Fruit fly (Drosophila melanogaster) whole organism, wandering third instar larva: ENCODE measurements around the gene CG34309.
A peak's percentile ranks its signal among the peaks of the same experiment; 100 is the strongest.

Experiments
- Abd-B ChIP-seq: fragments of >200 bp; optimal IDR thresholded peaks from 2 replicates; lab custom pipeline; 2017; ENCODE audit warnings: missing biosample characterization, missing genetic modification characterization
- CG32264 ChIP-seq: fragments of 200-800 bp; sonication (Bioruptor generic); optimal IDR thresholded peaks from 2 replicates; lab custom pipeline; 2016; ENCODE audit warnings: missing biosample characterization, missing genetic modification characterization
- CG9705 ChIP-seq: fragments of 200-800 bp; sonication (Bioruptor generic); optimal IDR thresholded peaks from 2 replicates; lab custom pipeline; 2018; ENCODE audit warnings: missing biosample characterization, mild to moderate bottlenecking, missing genetic modification characterization
- CrebA ChIP-seq: fragments of 200-800 bp; sonication (Bioruptor generic); optimal IDR thresholded peaks from 2 replicates; lab custom pipeline; 2016; ENCODE audit warnings: missing biosample characterization, mild to moderate bottlenecking, missing genetic modification characterization, borderline replicate concordance
- Dfd ChIP-seq: fragments of >200 bp; optimal IDR thresholded peaks from 2 replicates; lab custom pipeline; 2017; ENCODE audit warnings: missing biosample characterization, missing genetic modification characterization
- Dif ChIP-seq: fragments of 200-275, 200-300 bp; sonication (Bioruptor generic); optimal IDR thresholded peaks from 2 replicates; lab custom pipeline; 2018; ENCODE audit warnings: missing biosample characterization, missing genetic modification characterization; ENCODE audit not compliant: partially characterized antibody
- GATAd ChIP-seq: sonication (Bioruptor generic); optimal IDR thresholded peaks from 2 replicates; lab custom pipeline; 2016; ENCODE audit warnings: missing biosample characterization, missing genetic modification characterization
- HLH106 ChIP-seq: fragments of 200-800 bp; optimal IDR thresholded peaks from 3 replicates; lab custom pipeline; 2019; ENCODE audit warnings: missing biosample characterization, mild to moderate bottlenecking, missing genetic modification characterization, moderate library complexity
- Hnf4 ChIP-seq: fragments of 200-800 bp; sonication (Bioruptor generic); optimal IDR thresholded peaks from 2 replicates; lab custom pipeline; 2016; ENCODE audit warnings: missing biosample characterization, mild to moderate bottlenecking, missing genetic modification characterization
- Hr78 ChIP-seq: fragments of >200 bp; optimal IDR thresholded peaks from 2 replicates; lab custom pipeline; 2017; ENCODE audit warnings: missing biosample characterization, missing genetic modification characterization
- Hr83 ChIP-seq: fragments of 200-300 bp; sonication (Bioruptor generic); optimal IDR thresholded peaks from 2 replicates; lab custom pipeline; 2016; ENCODE audit warnings: missing biosample characterization, mild to moderate bottlenecking, missing genetic modification characterization, moderate library complexity; ENCODE audit not compliant: poor library complexity, severe bottlenecking
- Jra ChIP-seq: sonication (Bioruptor generic); optimal IDR thresholded peaks from 2 replicates; lab custom pipeline; 2016; ENCODE audit warnings: missing biosample characterization, missing genetic modification characterization
- Mio ChIP-seq: sonication (Bioruptor generic); optimal IDR thresholded peaks from 2 replicates; lab custom pipeline; 2016; ENCODE audit warnings: missing biosample characterization, missing genetic modification characterization
- Myc ChIP-seq: fragments of >200 bp; optimal IDR thresholded peaks from 2 replicates; lab custom pipeline; 2017
- N ChIP-seq: fragments of >200 bp; optimal IDR thresholded peaks from 2 replicates; lab custom pipeline; 2018; ENCODE audit warnings: missing biosample characterization, missing external identifiers, missing genetic modification characterization
- OdsH ChIP-seq: fragments of 200-800 bp; sonication (Bioruptor generic); optimal IDR thresholded peaks from 2 replicates; lab custom pipeline; 2016; ENCODE audit warnings: missing biosample characterization, mild to moderate bottlenecking, missing genetic modification characterization
- Rel ChIP-seq, 2 experiments: fragments of 200-800 bp; sonication (Bioruptor generic) in 1 of 2; optimal IDR thresholded peaks; 2 replicates in 1 of 2; 3 replicates in 1 of 2; lab custom pipeline; 2016 to 2019; ENCODE audit warnings: mild to moderate bottlenecking in 2 of 2, missing biosample characterization in 2 of 2, missing genetic modification characterization in 2 of 2, moderate library complexity in 1 of 2
- Sp1 ChIP-seq: fragments of 200-800 bp; sonication (Bioruptor generic); optimal IDR thresholded peaks from 3 replicates; lab custom pipeline; 2019; ENCODE audit warnings: missing biosample characterization, mild to moderate bottlenecking, missing genetic modification characterization, moderate library complexity
- Vsx2 ChIP-seq: fragments of 200-300, 225-300 bp; sonication (Bioruptor generic); optimal IDR thresholded peaks from 2 replicates; lab custom pipeline; 2018; ENCODE audit warnings: missing biosample characterization, missing genetic modification characterization; ENCODE audit not compliant: partially characterized antibody
- br ChIP-seq: fragments of 200-800 bp; sonication (Bioruptor generic); optimal IDR thresholded peaks from 2 replicates; lab custom pipeline; 2016; ENCODE audit warnings: missing biosample characterization, missing genetic modification characterization
- brk ChIP-seq: fragments of 200-800 bp; sonication (Bioruptor generic); optimal IDR thresholded peaks from 2 replicates; lab custom pipeline; 2016; ENCODE audit warnings: missing biosample characterization, mild to moderate bottlenecking, missing genetic modification characterization
- dl ChIP-seq, 2 experiments: fragments of 175-275, 200-275 bp in 1 of 2; fragments of 200-275 bp in 1 of 2; sonication (Bioruptor generic); optimal IDR thresholded peaks; lab custom pipeline; 2018; ENCODE audit warnings: mild to moderate bottlenecking in 2 of 2, missing biosample characterization in 2 of 2, missing genetic modification characterization in 2 of 2, moderate library complexity in 2 of 2; ENCODE audit not compliant: partially characterized antibody in 2 of 2, insufficient read depth in 1 of 2
- dmrt93B ChIP-seq: fragments of 200-800 bp; sonication (Bioruptor generic); optimal IDR thresholded peaks from 2 replicates; lab custom pipeline; 2018; ENCODE audit warnings: missing biosample characterization, mild to moderate bottlenecking, missing genetic modification characterization
- dsf ChIP-seq: sonication (Bioruptor generic); optimal IDR thresholded peaks from 2 replicates; lab custom pipeline; 2016; ENCODE audit warnings: missing biosample characterization, missing genetic modification characterization, borderline replicate concordance
- ey ChIP-seq: fragments of 200-800 bp; sonication (Bioruptor generic); optimal IDR thresholded peaks from 2 replicates; lab custom pipeline; 2016; ENCODE audit warnings: missing biosample characterization, missing genetic modification characterization
- foxo ChIP-seq, 2 experiments: fragments of 200-800 bp; sonication (Bioruptor generic); optimal IDR thresholded peaks; 2 replicates in 1 of 2; 3 replicates in 1 of 2; lab custom pipeline; 2016 to 2017; ENCODE audit warnings: missing biosample characterization in 2 of 2, missing genetic modification characterization in 2 of 2
- fru ChIP-seq: fragments of 200-800 bp; sonication (Bioruptor generic); optimal IDR thresholded peaks from 3 replicates; lab custom pipeline; 2016; ENCODE audit warnings: missing biosample characterization, mild to moderate bottlenecking, missing genetic modification characterization
- h ChIP-seq: fragments of 200-800 bp; sonication (Bioruptor generic); optimal IDR thresholded peaks from 3 replicates; lab custom pipeline; 2016; ENCODE audit warnings: missing biosample characterization, mild to moderate bottlenecking, missing genetic modification characterization
- jim ChIP-seq: fragments of 175-275, 200-325 bp; sonication (Bioruptor generic); optimal IDR thresholded peaks from 2 replicates; lab custom pipeline; 2016; ENCODE audit warnings: missing biosample characterization, mild to moderate bottlenecking, missing genetic modification characterization
- lola ChIP-seq: fragments of >200 bp; optimal IDR thresholded peaks from 2 replicates; lab custom pipeline; 2017; ENCODE audit warnings: missing biosample characterization, missing genetic modification characterization
- psq ChIP-seq: fragments of 200-800 bp; sonication (Bioruptor generic); optimal IDR thresholded peaks from 3 replicates; lab custom pipeline; 2017; ENCODE audit warnings: missing biosample characterization, mild to moderate bottlenecking, missing genetic modification characterization, moderate library complexity
- rgr ChIP-seq: fragments of 200-800 bp; sonication (Bioruptor generic); optimal IDR thresholded peaks from 3 replicates; lab custom pipeline; 2016; ENCODE audit warnings: missing biosample characterization, mild to moderate bottlenecking, missing genetic modification characterization
- sage ChIP-seq: fragments of 200-800 bp; sonication (Bioruptor generic); optimal IDR thresholded peaks from 2 replicates; lab custom pipeline; 2016; ENCODE audit warnings: missing biosample characterization, mild to moderate bottlenecking, missing genetic modification characterization
- sv ChIP-seq: fragments of 200-800 bp; sonication (Bioruptor generic); optimal IDR thresholded peaks from 3 replicates; lab custom pipeline; 2016; ENCODE audit warnings: missing biosample characterization, missing genetic modification characterization
- tai ChIP-seq: sonication (Bioruptor generic); optimal IDR thresholded peaks from 2 replicates; lab custom pipeline; 2016; ENCODE audit warnings: missing biosample characterization, missing genetic modification characterization
- usp ChIP-seq: fragments of >200 bp; optimal IDR thresholded peaks from 2 replicates; lab custom pipeline; 2017; ENCODE audit warnings: missing biosample characterization, missing genetic modification characterization
- woc ChIP-seq: sonication (Bioruptor generic); optimal IDR thresholded peaks from 2 replicates; lab custom pipeline; 2016; ENCODE audit warnings: missing biosample characterization, mild to moderate bottlenecking, missing genetic modification characterization

Gene CG34309

DNA sequence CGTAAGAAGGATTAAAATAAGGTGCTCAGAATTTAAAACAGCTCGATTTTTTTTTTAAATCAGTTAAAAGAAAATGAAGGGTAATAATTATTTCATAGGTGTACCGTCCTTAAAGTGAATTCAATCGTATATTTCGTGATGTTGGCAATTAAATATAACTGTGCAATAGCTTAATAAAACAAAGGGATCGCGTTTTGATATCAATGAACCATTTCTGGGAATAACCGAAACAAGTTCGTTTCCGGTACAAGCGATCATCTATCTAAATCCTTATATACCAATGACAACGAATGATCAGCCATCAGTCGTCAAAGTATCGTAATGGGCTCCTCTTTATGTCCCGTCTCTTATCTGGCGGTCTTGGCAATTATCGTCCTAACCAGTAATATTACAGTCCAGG, 3.1 kb upstream of the CG34309 start, which contains the start of gene CheA87a:
CheA87a (plus strand) TSS at position 301 of the 400 bp plus-strand sequence.
- TF ChIP-seq CG9705 (GFP tag; lab: Kevin White, UChicago) (no peak), foxo (GFP tag; optimal IDR thresholded peaks at IDR 0.05; lab: Kevin White, UChicago) (no peak)

DNA sequence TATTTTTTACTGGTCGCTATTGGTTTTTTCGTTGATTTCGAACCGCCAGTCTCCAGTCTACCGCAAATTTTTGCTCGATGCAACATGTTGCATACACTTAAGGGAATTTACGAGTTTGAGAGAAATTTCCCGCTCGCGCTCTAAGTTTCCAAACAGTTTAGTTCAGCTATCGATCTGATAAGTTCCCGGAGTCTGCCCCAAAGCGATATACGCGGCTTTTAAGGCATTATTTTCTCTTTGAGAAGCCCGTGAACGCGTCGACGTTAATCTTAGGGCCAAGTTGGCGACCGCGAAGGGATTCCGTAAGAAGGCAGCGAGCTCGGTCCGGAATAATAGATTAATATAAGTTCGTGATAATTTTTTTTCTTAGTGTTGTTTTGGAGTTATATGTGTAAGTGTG, 2.5 kb downstream of the CG34309 start:
- no peak for TF ChIP-seq h (GFP tag; lab: Kevin White, UChicago)
- no peak for TF ChIP-seq rgr (GFP tag; lab: Kevin White, UChicago)

DNA sequence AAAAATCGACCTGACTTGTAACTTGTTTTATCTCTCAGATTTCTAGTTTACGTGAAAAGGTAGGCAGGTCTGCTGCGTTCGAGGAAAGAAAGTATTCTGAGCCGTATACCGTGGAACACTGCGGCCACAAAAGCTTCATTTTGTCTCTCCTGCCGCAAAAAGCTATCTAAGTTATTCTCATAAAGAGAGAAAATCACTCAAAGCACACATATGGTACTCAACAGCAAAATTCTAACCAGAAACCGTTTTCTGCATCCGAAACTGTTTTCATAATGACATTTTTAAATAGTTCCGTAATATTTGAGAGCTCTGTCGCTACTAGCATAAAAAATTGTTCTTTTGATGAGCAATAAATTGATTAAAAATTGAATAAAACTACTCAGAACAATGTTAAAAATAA, 7.2 kb downstream of the CG34309 start, which contains the start of the genes CG9813 and CG8870:
CG9813 (minus strand) TSS at position 101 of the 400 bp plus-strand sequence.
CG8870 (plus strand) TSS at position 168 of the 400 bp plus-strand sequence.
- no peak for TF ChIP-seq Sp1 (GFP tag; lab: Kevin White, UChicago)
- TF ChIP-seq br, result no peak
- no peak for TF ChIP-seq h (GFP tag; lab: Kevin White, UChicago)
- TF ChIP-seq lola (GFP tag; lab: Kevin White, UChicago), result no peak
- TF ChIP-seq Hr78 (GFP tag; lab: Kevin White, UChicago), result no peak
- no peak for TF ChIP-seq sv (GFP tag; lab: Kevin White, UChicago)
- TF ChIP-seq OdsH (GFP tag; lab: Kevin White, UChicago), result no peak
- no peak for TF ChIP-seq sage (GFP tag; lab: Kevin White, UChicago)
- no peak for TF ChIP-seq tai (GFP tag; lab: Kevin White, UChicago)
- TF ChIP-seq, all 38 proteins: peak for 0

DNA sequence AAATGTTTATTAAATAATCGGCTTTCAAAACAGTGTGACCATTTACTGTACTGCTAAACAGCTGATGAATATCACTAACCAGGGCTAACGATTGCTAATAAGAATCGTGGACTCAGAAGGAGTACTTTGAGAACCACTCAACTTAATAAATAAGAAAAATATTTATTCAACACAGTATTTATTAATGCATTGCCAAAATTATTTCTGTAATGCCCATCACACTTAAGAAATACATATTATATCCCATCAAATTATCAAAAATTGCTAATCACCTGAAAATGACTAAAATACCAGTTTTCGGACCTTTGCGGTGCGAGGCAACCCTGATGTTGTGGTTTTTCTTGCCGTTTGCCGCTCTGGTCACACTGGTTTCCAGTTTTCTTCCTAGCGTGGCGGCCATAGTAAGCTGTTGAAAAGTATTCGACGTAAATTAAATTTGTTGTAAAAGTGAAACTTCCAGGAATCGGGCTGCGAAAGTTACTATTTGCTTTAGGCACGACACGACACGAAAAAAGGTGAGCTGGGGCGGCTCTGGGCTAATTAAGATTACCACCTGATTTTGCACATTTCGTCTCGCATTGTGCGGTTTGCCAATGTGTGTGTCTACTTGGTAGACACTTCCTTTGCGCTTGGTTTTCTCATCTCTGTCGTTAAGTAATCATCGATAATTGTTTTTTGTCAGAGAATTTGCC, 9.5 kb downstream of the CG34309 start, which contains the start of the genes mRpS21 and Droj2:
mRpS21 (minus strand) TSS at position 66 of the 692 bp plus-strand sequence.
Droj2 (plus strand) TSS at position 363 of the 692 bp plus-strand sequence.
- TF ChIP-seq psq (GFP tag; lab: Kevin White, UChicago) (no peak), Hr78 (GFP tag; lab: Kevin White, UChicago) (no peak), usp (no peak), foxo (GFP tag; optimal IDR thresholded peaks at IDR 0.05; lab: Kevin White, UChicago) (peak in 1 of 2 experiments; percentile 51), sv (GFP tag; lab: Kevin White, UChicago) (peak; percentile 55), fru (GFP tag; lab: Kevin White, UChicago) (peak; percentile 46), woc (GFP tag; lab: Kevin White, UChicago) (peak; percentile 60), Dif (GFP tag; lab: Kevin White, UChicago) (no peak), Abd-B (GFP tag; lab: Kevin White, UChicago) (no peak), HLH106 (tag; lab: Kevin White, UChicago) (peak; percentile 73), Mio (GFP tag; lab: Kevin White, UChicago) (no peak), Hnf4 (GFP tag; lab: Kevin White, UChicago) (peak; percentile 46), brk (GFP tag; lab: Kevin White, UChicago) (peak; percentile 47), Hr83 (GFP tag; lab: Kevin White, UChicago) (no peak), sage (GFP tag; lab: Kevin White, UChicago) (no peak), ey (peak; percentile 3), CG9705 (GFP tag; lab: Kevin White, UChicago) (peak; percentile 54), Rel (GFP tag; optimal IDR thresholded peaks at IDR 0.05; lab: Kevin White, UChicago) (no peak), Rel (tag; optimal IDR thresholded peaks at IDR 0.05; lab: Kevin White, UChicago) (peak; percentile 59), Sp1 (GFP tag; lab: Kevin White, UChicago) (peak; percentile 64), h (GFP tag; lab: Kevin White, UChicago) (peak; percentile 49), Myc (peak; percentile 47), Jra (GFP tag; lab: Kevin White, UChicago) (peak; percentile 43), CG32264 (GFP tag; lab: Kevin White, UChicago) (no peak), dmrt93B (GFP tag; lab: Kevin White, UChicago) (no peak), jim (no peak), lola (GFP tag; lab: Kevin White, UChicago) (no peak), br (peak; percentile 21), dsf (GFP tag; lab: Kevin White, UChicago) (peak; percentile 33), GATAd (no peak), CrebA (GFP tag; lab: Kevin White, UChicago) (no peak), dl (GFP tag; optimal IDR thresholded peaks at IDR 0.05; lab: Kevin White, UChicago; ENCODE audit: insufficient read depth in 1 of 2, partially characterized antibody in 2 of 2) (no peak), Dfd (no peak), N (no peak), rgr (GFP tag; lab: Kevin White, UChicago) (peak; percentile 36), tai (GFP tag; lab: Kevin White, UChicago) (no peak), Vsx2 (GFP tag; lab: Kevin White, UChicago) (no peak)
